Worm (Caenorhabditis elegans) whole organism, midembryonic: Measurements from ENCODE around the gene alh-1.

Experiments
- T22C8.4 ChIP-seq: fragments of 200-800 bp; sonication (Bioruptor generic); IDR thresholded peaks from 2 replicates; pipeline ENCODE4 v1.3.6; 2022; ENCODE audit warnings: missing genetic modification characterization, missing compliant biosample characterization
- flt-1 ChIP-seq: fragments of 200-800 bp; sonication (Bioruptor generic); IDR thresholded peaks from 2 replicates; pipeline ENCODE4 v1.3.6; 2022; ENCODE audit warnings: missing genetic modification characterization, missing compliant biosample characterization
- ref-1 ChIP-seq: fragments of 200-800 bp; sonication (Bioruptor generic); conservative IDR thresholded peaks from 2 replicates; pipeline ENCODE4 v1.3.6; 2022; ENCODE audit warnings: missing genetic modification reagents, missing genetic modification characterization, missing compliant biosample characterization
- tab-1 ChIP-seq: fragments of 200-800 bp; sonication (Bioruptor generic); IDR thresholded peaks from 2 replicates; pipeline ENCODE4 v1.3.6; 2022; ENCODE audit warnings: missing genetic modification characterization, missing compliant biosample characterization
- ztf-23 ChIP-seq: fragments of 200-800 bp; sonication (Bioruptor generic); IDR thresholded peaks from 2 replicates; pipeline ENCODE4 v1.3.6; 2022; ENCODE audit warnings: missing genetic modification reagents, missing genetic modification characterization, missing compliant biosample characterization

ce11 chrIII:5120593-5120992 is 43.0 kb downstream of the alh-1 start:
- no peak for TF ChIP-seq ztf-23 (GFP tag; lab: Robert Waterston, UW)
- TF ChIP-seq tab-1 (GFP tag; lab: Robert Waterston, UW) = no peak
- no peak for TF ChIP-seq T22C8.4
- TF ChIP-seq ref-1 (GFP tag; lab: Robert Waterston, UW) = no peak
- TF ChIP-seq flt-1 (GFP tag; lab: Robert Waterston, UW) = no peak
